Worm (Caenorhabditis elegans) whole organism, mixed stage, embryonic: Measurements from ENCODE around the gene rabn-5.

ENCODE experiments used
- lin-13 ChIP-seq: fragments of 150-350 bp; optimal IDR thresholded peaks from 2 replicates; lab custom pipeline; 2014; ENCODE audit warnings: missing biosample characterization, missing genetic modification characterization
- mep-1 ChIP-seq: fragments of 150-350 bp; optimal IDR thresholded peaks from 2 replicates; lab custom pipeline; 2017; ENCODE audit warnings: missing biosample characterization, missing genetic modification reagents, missing genetic modification characterization, inconsistent platforms
- nhr-2 ChIP-seq: fragments of 150-350 bp; optimal IDR thresholded peaks from 2 replicates; lab custom pipeline; 2014; ENCODE audit warnings: missing biosample characterization, missing genetic modification characterization
- nhr-237 ChIP-seq: fragments of 150-350 bp; optimal IDR thresholded peaks from 2 replicates; lab custom pipeline; 2014; ENCODE audit warnings: missing biosample characterization, missing genetic modification characterization
- snpc-4 ChIP-seq: fragments of 150-350 bp; optimal IDR thresholded peaks from 2 replicates; lab custom pipeline; 2014; ENCODE audit warnings: missing biosample characterization, missing genetic modification characterization

DNA sequence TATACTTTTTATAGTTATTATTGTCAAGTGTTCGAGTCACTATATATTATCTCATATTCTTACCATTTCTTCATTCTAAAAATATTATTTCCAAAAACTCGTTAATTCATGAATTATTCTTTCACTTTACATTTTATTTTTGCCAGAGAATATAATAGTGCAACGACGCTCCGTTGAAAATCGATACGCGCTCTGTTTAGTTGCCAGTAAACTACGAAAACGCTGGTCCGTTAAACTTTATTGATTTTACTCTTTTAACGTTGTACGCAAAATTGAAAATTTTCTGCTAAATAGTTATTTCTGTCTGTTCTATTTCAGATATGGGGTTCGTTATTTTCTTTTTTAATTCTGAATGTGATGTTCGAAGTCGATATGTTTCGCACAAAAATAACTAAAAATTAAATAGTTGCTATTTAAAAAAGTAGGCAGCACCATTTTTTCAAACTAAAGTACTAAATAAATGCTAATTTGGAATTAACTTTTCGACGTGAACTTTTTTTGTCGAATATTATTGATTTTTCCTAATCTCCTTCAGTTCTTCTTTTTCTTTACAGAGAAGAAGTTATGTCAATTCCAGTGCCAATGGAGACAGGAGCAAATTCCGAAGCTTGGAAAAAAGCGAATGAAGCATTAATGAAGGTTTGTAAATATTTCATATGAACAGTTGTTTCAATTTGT, 15.1 kb downstream of the rabn-5 start, which contains the start of gene hpo-10:
- TF ChIP-seq lin-13 (tag; lab: Kevin White, UChicago) (no peak), nhr-237 (tag; lab: Kevin White, UChicago) (no peak), nhr-2 (tag; lab: Kevin White, UChicago) (no peak), mep-1 (tag; lab: Kevin White, UChicago) (no peak), snpc-4 (tag; lab: Kevin White, UChicago) (no peak)
